Worm (Caenorhabditis elegans): Measurements from ENCODE around the gene Y39G8B.1.

DNA sequence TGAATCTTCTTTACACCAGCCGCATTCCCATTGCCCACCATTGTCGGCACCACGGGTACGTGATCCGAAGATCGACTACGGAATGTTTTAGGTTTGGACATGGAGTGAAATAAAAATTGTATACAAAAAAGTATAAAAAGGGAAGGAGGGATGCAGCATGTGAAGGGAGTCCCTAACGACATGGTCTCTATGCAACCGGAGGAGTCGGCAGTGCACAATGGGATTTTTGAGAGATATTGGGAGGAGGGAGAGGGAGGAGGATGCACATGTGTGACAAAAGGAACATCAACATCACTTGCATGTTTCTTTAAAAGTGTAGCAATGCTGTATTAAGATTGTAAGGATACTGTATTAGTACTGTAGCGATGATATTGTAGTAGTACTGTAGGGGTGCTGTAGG lies 34.1 kb downstream of the Y39G8B.1 start, which contains the start of gene W07G1.1:
- TF ChIP-seq ztf-11 (tag; optimal IDR thresholded peaks at IDR 0.05) (no peak), eor-1 (tag; optimal IDR thresholded peaks at IDR 0.05) (no peak), aly-2 (tag; optimal IDR thresholded peaks at IDR 0.05) (no peak), nhr-28 (tag; optimal IDR thresholded peaks at IDR 0.05) (no peak), ama-1 (optimal IDR thresholded peaks at IDR 0.05) (no peak), pqm-1 (tag; optimal IDR thresholded peaks at IDR 0.05) (no peak), elt-3 (tag; optimal IDR thresholded peaks at IDR 0.05) (no peak), nhr-237 (tag; optimal IDR thresholded peaks at IDR 0.05) (no peak), snpc-4 (tag; optimal IDR thresholded peaks at IDR 0.05) (no peak), egl-27 (tag; optimal IDR thresholded peaks at IDR 0.05) (no peak), nhr-12 (tag; optimal IDR thresholded peaks at IDR 0.05) (no peak), skn-1 (tag; optimal IDR thresholded peaks at IDR 0.05) (no peak)
